Fruit fly (Drosophila melanogaster) whole organism, wandering third instar larva: Measurements from ENCODE around the gene Glyat.

Experiments
- Abd-B ChIP-seq: fragments of >200 bp; optimal IDR thresholded peaks from 2 replicates; lab custom pipeline; 2017; ENCODE audit warnings: missing biosample characterization, missing genetic modification characterization
- CG32264 ChIP-seq: fragments of 200-800 bp; sonication (Bioruptor generic); optimal IDR thresholded peaks from 2 replicates; lab custom pipeline; 2016; ENCODE audit warnings: missing biosample characterization, missing genetic modification characterization
- CG9705 ChIP-seq: fragments of 200-800 bp; sonication (Bioruptor generic); optimal IDR thresholded peaks from 2 replicates; lab custom pipeline; 2018; ENCODE audit warnings: missing biosample characterization, mild to moderate bottlenecking, missing genetic modification characterization
- CrebA ChIP-seq: fragments of 200-800 bp; sonication (Bioruptor generic); optimal IDR thresholded peaks from 2 replicates; lab custom pipeline; 2016; ENCODE audit warnings: missing biosample characterization, mild to moderate bottlenecking, missing genetic modification characterization, borderline replicate concordance
- Dfd ChIP-seq: fragments of >200 bp; optimal IDR thresholded peaks from 2 replicates; lab custom pipeline; 2017; ENCODE audit warnings: missing biosample characterization, missing genetic modification characterization
- Dif ChIP-seq: fragments of 200-275, 200-300 bp; sonication (Bioruptor generic); optimal IDR thresholded peaks from 2 replicates; lab custom pipeline; 2018; ENCODE audit warnings: missing biosample characterization, missing genetic modification characterization; ENCODE audit not compliant: partially characterized antibody
- GATAd ChIP-seq: sonication (Bioruptor generic); optimal IDR thresholded peaks from 2 replicates; lab custom pipeline; 2016; ENCODE audit warnings: missing biosample characterization, missing genetic modification characterization
- HLH106 ChIP-seq: fragments of 200-800 bp; optimal IDR thresholded peaks from 3 replicates; lab custom pipeline; 2019; ENCODE audit warnings: missing biosample characterization, mild to moderate bottlenecking, missing genetic modification characterization, moderate library complexity
- Hnf4 ChIP-seq: fragments of 200-800 bp; sonication (Bioruptor generic); optimal IDR thresholded peaks from 2 replicates; lab custom pipeline; 2016; ENCODE audit warnings: missing biosample characterization, mild to moderate bottlenecking, missing genetic modification characterization
- Hr78 ChIP-seq: fragments of >200 bp; optimal IDR thresholded peaks from 2 replicates; lab custom pipeline; 2017; ENCODE audit warnings: missing biosample characterization, missing genetic modification characterization
- Hr83 ChIP-seq: fragments of 200-300 bp; sonication (Bioruptor generic); optimal IDR thresholded peaks from 2 replicates; lab custom pipeline; 2016; ENCODE audit warnings: missing biosample characterization, mild to moderate bottlenecking, missing genetic modification characterization, moderate library complexity; ENCODE audit not compliant: poor library complexity, severe bottlenecking
- Jra ChIP-seq: sonication (Bioruptor generic); optimal IDR thresholded peaks from 2 replicates; lab custom pipeline; 2016; ENCODE audit warnings: missing biosample characterization, missing genetic modification characterization
- OdsH ChIP-seq: fragments of 200-800 bp; sonication (Bioruptor generic); optimal IDR thresholded peaks from 2 replicates; lab custom pipeline; 2016; ENCODE audit warnings: missing biosample characterization, mild to moderate bottlenecking, missing genetic modification characterization
- Rel ChIP-seq, 2 experiments: fragments of 200-800 bp; sonication (Bioruptor generic) in 1 of 2; optimal IDR thresholded peaks; 2 replicates in 1 of 2; 3 replicates in 1 of 2; lab custom pipeline; 2016 to 2019; ENCODE audit warnings: mild to moderate bottlenecking in 2 of 2, missing biosample characterization in 2 of 2, missing genetic modification characterization in 2 of 2, moderate library complexity in 1 of 2
- Sp1 ChIP-seq: fragments of 200-800 bp; sonication (Bioruptor generic); optimal IDR thresholded peaks from 3 replicates; lab custom pipeline; 2019; ENCODE audit warnings: missing biosample characterization, mild to moderate bottlenecking, missing genetic modification characterization, moderate library complexity
- Vsx2 ChIP-seq: fragments of 200-300, 225-300 bp; sonication (Bioruptor generic); optimal IDR thresholded peaks from 2 replicates; lab custom pipeline; 2018; ENCODE audit warnings: missing biosample characterization, missing genetic modification characterization; ENCODE audit not compliant: partially characterized antibody
- br ChIP-seq: fragments of 200-800 bp; sonication (Bioruptor generic); optimal IDR thresholded peaks from 2 replicates; lab custom pipeline; 2016; ENCODE audit warnings: missing biosample characterization, missing genetic modification characterization
- brk ChIP-seq: fragments of 200-800 bp; sonication (Bioruptor generic); optimal IDR thresholded peaks from 2 replicates; lab custom pipeline; 2016; ENCODE audit warnings: missing biosample characterization, mild to moderate bottlenecking, missing genetic modification characterization
- dl ChIP-seq, 2 experiments: fragments of 175-275, 200-275 bp in 1 of 2; fragments of 200-275 bp in 1 of 2; sonication (Bioruptor generic); optimal IDR thresholded peaks; lab custom pipeline; 2018; ENCODE audit warnings: mild to moderate bottlenecking in 2 of 2, missing biosample characterization in 2 of 2, missing genetic modification characterization in 2 of 2, moderate library complexity in 2 of 2; ENCODE audit not compliant: partially characterized antibody in 2 of 2, insufficient read depth in 1 of 2
- dmrt93B ChIP-seq: fragments of 200-800 bp; sonication (Bioruptor generic); optimal IDR thresholded peaks from 2 replicates; lab custom pipeline; 2018; ENCODE audit warnings: missing biosample characterization, mild to moderate bottlenecking, missing genetic modification characterization
- dsf ChIP-seq: sonication (Bioruptor generic); optimal IDR thresholded peaks from 2 replicates; lab custom pipeline; 2016; ENCODE audit warnings: missing biosample characterization, missing genetic modification characterization, borderline replicate concordance
- ey ChIP-seq: fragments of 200-800 bp; sonication (Bioruptor generic); optimal IDR thresholded peaks from 2 replicates; lab custom pipeline; 2016; ENCODE audit warnings: missing biosample characterization, missing genetic modification characterization
- foxo ChIP-seq, 2 experiments: fragments of 200-800 bp; sonication (Bioruptor generic); optimal IDR thresholded peaks; 2 replicates in 1 of 2; 3 replicates in 1 of 2; lab custom pipeline; 2016 to 2017; ENCODE audit warnings: missing biosample characterization in 2 of 2, missing genetic modification characterization in 2 of 2
- fru ChIP-seq: fragments of 200-800 bp; sonication (Bioruptor generic); optimal IDR thresholded peaks from 3 replicates; lab custom pipeline; 2016; ENCODE audit warnings: missing biosample characterization, mild to moderate bottlenecking, missing genetic modification characterization
- h ChIP-seq: fragments of 200-800 bp; sonication (Bioruptor generic); optimal IDR thresholded peaks from 3 replicates; lab custom pipeline; 2016; ENCODE audit warnings: missing biosample characterization, mild to moderate bottlenecking, missing genetic modification characterization
- jim ChIP-seq: fragments of 175-275, 200-325 bp; sonication (Bioruptor generic); optimal IDR thresholded peaks from 2 replicates; lab custom pipeline; 2016; ENCODE audit warnings: missing biosample characterization, mild to moderate bottlenecking, missing genetic modification characterization
- lola ChIP-seq: fragments of >200 bp; optimal IDR thresholded peaks from 2 replicates; lab custom pipeline; 2017; ENCODE audit warnings: missing biosample characterization, missing genetic modification characterization
- pan ChIP-seq: fragments of >200 bp; optimal IDR thresholded peaks from 2 replicates; lab custom pipeline; 2017
- psq ChIP-seq: fragments of 200-800 bp; sonication (Bioruptor generic); optimal IDR thresholded peaks from 3 replicates; lab custom pipeline; 2017; ENCODE audit warnings: missing biosample characterization, mild to moderate bottlenecking, missing genetic modification characterization, moderate library complexity
- rgr ChIP-seq: fragments of 200-800 bp; sonication (Bioruptor generic); optimal IDR thresholded peaks from 3 replicates; lab custom pipeline; 2016; ENCODE audit warnings: missing biosample characterization, mild to moderate bottlenecking, missing genetic modification characterization
- sage ChIP-seq: fragments of 200-800 bp; sonication (Bioruptor generic); optimal IDR thresholded peaks from 2 replicates; lab custom pipeline; 2016; ENCODE audit warnings: missing biosample characterization, mild to moderate bottlenecking, missing genetic modification characterization
- sv ChIP-seq: fragments of 200-800 bp; sonication (Bioruptor generic); optimal IDR thresholded peaks from 3 replicates; lab custom pipeline; 2016; ENCODE audit warnings: missing biosample characterization, missing genetic modification characterization
- usp ChIP-seq: fragments of >200 bp; optimal IDR thresholded peaks from 2 replicates; lab custom pipeline; 2017; ENCODE audit warnings: missing biosample characterization, missing genetic modification characterization
- woc ChIP-seq: sonication (Bioruptor generic); optimal IDR thresholded peaks from 2 replicates; lab custom pipeline; 2016; ENCODE audit warnings: missing biosample characterization, mild to moderate bottlenecking, missing genetic modification characterization

Gene Glyat

dm6 chr2L:7965808-7966460 lies 44.5 kb downstream of the Glyat start:
- TF ChIP-seq Sp1 (GFP tag; lab: Kevin White, UChicago) = no peak
- no peak for TF ChIP-seq dsf (GFP tag; lab: Kevin White, UChicago)
- TF ChIP-seq Hr78 = no peak
- no peak for TF ChIP-seq Dif
- TF ChIP-seq HLH106 (tag; lab: Kevin White, UChicago) = no peak
- no peak for TF ChIP-seq psq (GFP tag; lab: Kevin White, UChicago)
- TF ChIP-seq Rel (GFP tag; optimal IDR thresholded peaks at IDR 0.05; lab: Kevin White, UChicago) = no peak
- TF ChIP-seq Rel (tag; optimal IDR thresholded peaks at IDR 0.05; lab: Kevin White, UChicago) = no peak
- no peak for TF ChIP-seq ey (GFP tag; lab: Kevin White, UChicago)
- no peak for TF ChIP-seq Dfd
- no peak for TF ChIP-seq Hr83 (GFP tag; lab: Kevin White, UChicago)
- TF ChIP-seq GATAd (GFP tag; lab: Kevin White, UChicago) = no peak
- no peak for TF ChIP-seq CrebA (GFP tag; lab: Kevin White, UChicago)
- no peak for TF ChIP-seq sv (GFP tag; lab: Kevin White, UChicago)
- no peak for TF ChIP-seq lola (GFP tag; lab: Kevin White, UChicago)
- no peak for TF ChIP-seq Vsx2 (GFP tag; lab: Kevin White, UChicago)
- TF ChIP-seq brk (GFP tag; lab: Kevin White, UChicago) = no peak
- no peak for TF ChIP-seq CG32264 (GFP tag; lab: Kevin White, UChicago)
- no peak for TF ChIP-seq OdsH (GFP tag; lab: Kevin White, UChicago)
- TF ChIP-seq pan (lab: Kevin White, UChicago) = no peak

DNA sequence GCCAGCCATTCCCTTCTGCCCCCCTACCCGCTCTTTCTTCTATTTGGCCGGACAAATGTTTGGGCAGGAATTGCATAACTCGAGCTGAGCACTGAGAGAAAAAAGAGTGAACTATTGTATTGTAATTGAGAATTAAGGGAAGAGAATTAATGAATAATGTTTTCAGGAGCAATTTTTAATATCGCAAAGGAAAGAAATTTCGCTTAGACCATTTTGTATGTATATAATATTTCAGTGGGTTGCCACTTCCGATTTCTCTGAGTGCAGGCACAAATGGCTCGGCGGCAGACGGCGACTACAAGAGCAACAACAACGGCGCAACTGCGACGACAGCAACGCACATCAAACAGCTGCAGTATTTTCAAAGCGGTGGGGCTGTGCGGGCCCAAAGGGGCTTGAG lies 45.8 kb downstream of the Glyat start:
- TF ChIP-seq HLH106 (tag; lab: Kevin White, UChicago) (peak; percentile 26), dl (GFP tag; optimal IDR thresholded peaks at IDR 0.05; lab: Kevin White, UChicago; ENCODE audit: insufficient read depth in 1 of 2, partially characterized antibody in 2 of 2) (no peak), Dfd (no peak), psq (GFP tag; lab: Kevin White, UChicago) (peak; percentile 48), foxo (GFP tag; optimal IDR thresholded peaks at IDR 0.05; lab: Kevin White, UChicago) (peak in 1 of 2 experiments; percentile 72), CG9705 (GFP tag; lab: Kevin White, UChicago) (no peak), jim (GFP tag; lab: Kevin White, UChicago) (no peak), woc (GFP tag; lab: Kevin White, UChicago) (peak; percentile 11), GATAd (GFP tag; lab: Kevin White, UChicago) (peak; percentile 30), Sp1 (GFP tag; lab: Kevin White, UChicago) (peak; percentile 48), rgr (GFP tag; lab: Kevin White, UChicago) (peak; percentile 67), dmrt93B (GFP tag; lab: Kevin White, UChicago) (peak; percentile 19), brk (GFP tag; lab: Kevin White, UChicago) (peak; percentile 18), CrebA (GFP tag; lab: Kevin White, UChicago) (no peak), br (GFP tag; lab: Kevin White, UChicago) (peak; percentile 57), ey (GFP tag; lab: Kevin White, UChicago) (peak; percentile 76), Jra (GFP tag; lab: Kevin White, UChicago) (no peak), Abd-B (GFP tag; lab: Kevin White, UChicago) (no peak), dsf (GFP tag; lab: Kevin White, UChicago) (no peak), OdsH (GFP tag; lab: Kevin White, UChicago) (peak; percentile 63), h (peak; percentile 51), fru (GFP tag; lab: Kevin White, UChicago) (peak; percentile 73), Dif (no peak), sv (GFP tag; lab: Kevin White, UChicago) (peak; percentile 12), CG32264 (GFP tag; lab: Kevin White, UChicago) (no peak), Hnf4 (GFP tag; lab: Kevin White, UChicago) (peak; percentile 59)

DNA sequence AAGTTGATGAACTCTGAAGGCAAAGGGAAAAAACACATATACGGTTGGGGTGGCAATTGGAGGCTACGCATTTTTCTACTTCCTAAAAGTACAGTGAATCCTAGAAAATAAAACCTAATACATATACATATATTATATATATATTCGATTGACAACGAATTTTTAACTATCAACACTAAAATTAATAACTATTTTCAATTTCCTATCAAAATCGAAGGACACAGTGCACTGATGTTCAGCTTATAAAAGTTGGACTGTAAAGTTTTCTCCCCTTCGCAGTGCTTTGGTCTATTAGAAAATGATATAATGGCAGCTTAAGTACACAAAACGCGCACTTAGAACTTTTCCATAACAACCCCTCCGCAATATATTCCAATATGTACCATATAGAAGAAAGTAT lies 47.6 kb downstream of the Glyat start:
- TF ChIP-seq Dif (no peak), Hr78 (no peak), sv (GFP tag; lab: Kevin White, UChicago) (no peak), Sp1 (GFP tag; lab: Kevin White, UChicago) (no peak), h (no peak), usp (GFP tag; lab: Kevin White, UChicago) (no peak), Jra (GFP tag; lab: Kevin White, UChicago) (no peak), sage (GFP tag; lab: Kevin White, UChicago) (no peak), rgr (GFP tag; lab: Kevin White, UChicago) (no peak), psq (GFP tag; lab: Kevin White, UChicago) (no peak), dsf (GFP tag; lab: Kevin White, UChicago) (no peak), HLH106 (tag; lab: Kevin White, UChicago) (no peak), brk (GFP tag; lab: Kevin White, UChicago) (no peak), jim (GFP tag; lab: Kevin White, UChicago) (no peak), CG9705 (GFP tag; lab: Kevin White, UChicago) (no peak), CrebA (GFP tag; lab: Kevin White, UChicago) (no peak), Hr83 (GFP tag; lab: Kevin White, UChicago) (no peak), Hnf4 (GFP tag; lab: Kevin White, UChicago) (no peak), dmrt93B (GFP tag; lab: Kevin White, UChicago) (no peak)
